Worm (Caenorhabditis elegans) whole organism, late embryonic: ENCODE measurements around the gene nhr-236.

Experiments
- Y22D7AL.16 ChIP-seq: sonication (generic microtip); optimal IDR thresholded peaks from 2 replicates; lab custom pipeline; 2016; ENCODE audit warnings: missing genetic modification characterization, missing compliant biosample characterization
- ceh-24 ChIP-seq: sonication (generic microtip); optimal IDR thresholded peaks from 2 replicates; lab custom pipeline; 2016; ENCODE audit warnings: mild to moderate bottlenecking, missing genetic modification characterization, missing compliant biosample characterization
- che-1 ChIP-seq: sonication (generic microtip); optimal IDR thresholded peaks from 2 replicates; lab custom pipeline; 2016; ENCODE audit warnings: mild to moderate bottlenecking, missing genetic modification characterization, missing compliant biosample characterization
- ets-4 ChIP-seq: sonication (generic microtip); optimal IDR thresholded peaks from 2 replicates; lab custom pipeline; 2016; ENCODE audit warnings: missing genetic modification characterization, missing compliant biosample characterization
- fkh-10 ChIP-seq: fragments of 150-350 bp; optimal IDR thresholded peaks from 2 replicates; lab custom pipeline; 2014; ENCODE audit warnings: missing biosample characterization, missing genetic modification reagents, missing genetic modification characterization
- gmeb-2 ChIP-seq: sonication (generic microtip); optimal IDR thresholded peaks from 2 replicates; lab custom pipeline; 2016; ENCODE audit warnings: missing genetic modification characterization, inconsistent platforms, missing compliant biosample characterization
- hlh-8 ChIP-seq: sonication (generic microtip); optimal IDR thresholded peaks from 2 replicates; lab custom pipeline; 2016; ENCODE audit warnings: missing genotype, missing genetic modification characterization, missing compliant biosample characterization
- lin-11 ChIP-seq: fragments of 200-800 bp; sonication (Bioruptor generic); optimal IDR thresholded peaks from 2 replicates; lab custom pipeline; 2018; ENCODE audit warnings: mild to moderate bottlenecking, missing genetic modification characterization, missing compliant biosample characterization
- pag-3 ChIP-seq: sonication (generic microtip); optimal IDR thresholded peaks from 2 replicates; lab custom pipeline; 2016; ENCODE audit warnings: missing compliant biosample characterization, missing genetic modification characterization, borderline replicate concordance
- pat-9 ChIP-seq: fragments of 200-800 bp; sonication (Bioruptor generic); optimal IDR thresholded peaks from 2 replicates; lab custom pipeline; 2018; ENCODE audit warnings: mild to moderate bottlenecking, missing genetic modification characterization, moderate library complexity, missing compliant biosample characterization
- rnt-1 ChIP-seq: sonication (generic microtip); optimal IDR thresholded peaks from 2 replicates; lab custom pipeline; 2016; ENCODE audit warnings: missing genetic modification characterization, missing compliant biosample characterization
- unc-86 ChIP-seq: sonication (generic microtip); optimal IDR thresholded peaks from 2 replicates; lab custom pipeline; 2016; ENCODE audit warnings: missing genetic modification characterization, missing compliant biosample characterization
- ztf-16 ChIP-seq: sonication (generic microtip); optimal IDR thresholded peaks from 2 replicates; lab custom pipeline; 2017; ENCODE audit warnings: missing genetic modification characterization, missing compliant biosample characterization

- no peak for TF ChIP-seq hlh-8
- TF ChIP-seq gmeb-2 (tag; lab: Kevin White, UChicago), result no peak
- TF ChIP-seq ztf-16 (tag; lab: Kevin White, UChicago), result no peak
- TF ChIP-seq rnt-1 (tag; lab: Kevin White, UChicago), result no peak
- no peak for TF ChIP-seq Y22D7AL.16 (tag; lab: Kevin White, UChicago)
- no peak for TF ChIP-seq unc-86 (tag; lab: Kevin White, UChicago)
- no peak for TF ChIP-seq ceh-24
- TF ChIP-seq ets-4 (tag; lab: Kevin White, UChicago), result no peak
- TF ChIP-seq fkh-10 (GFP tag; lab: Kevin White, UChicago), result no peak
- no peak for TF ChIP-seq lin-11
- TF ChIP-seq pag-3 (tag; lab: Kevin White, UChicago), result no peak
- TF ChIP-seq pat-9 (tag; lab: Kevin White, UChicago), result no peak
- no peak for TF ChIP-seq che-1 (tag; lab: Kevin White, UChicago)
Measured at ce11 chrIV:2284462-2285047, 44.9 kb downstream of the nhr-236 start.
